Worm (Caenorhabditis elegans): Measurements from ENCODE around the gene F28H6.7.

Gene F28H6.7

DNA sequence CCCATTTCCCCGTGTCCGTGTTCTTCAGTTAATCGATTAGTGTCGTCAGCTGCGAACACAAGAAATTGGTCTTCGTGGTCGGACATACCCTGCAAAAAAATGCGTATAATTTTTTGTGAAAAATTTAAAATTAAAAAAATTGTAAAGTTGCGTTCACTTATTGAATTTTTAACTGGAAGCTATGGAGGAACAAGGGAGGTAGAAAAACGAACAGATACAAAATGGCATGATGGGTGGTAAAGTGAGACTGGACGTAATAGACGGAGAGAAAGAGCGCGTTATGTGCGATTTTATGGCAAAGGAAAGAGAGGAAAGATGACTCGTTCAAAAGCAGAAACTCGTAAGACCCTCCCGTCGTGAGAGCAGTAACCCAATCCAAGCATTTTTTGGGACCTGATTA, 31.7 kb upstream of the F28H6.7 start, which contains the start of gene C33G3.6:
Gene C33G3.6 (minus strand): TSS at position 101 of the 400 bp plus-strand sequence.
- TF ChIP-seq zim-3 (tag; optimal IDR thresholded peaks at IDR 0.05) (no peak), mcd-1 (GFP tag; IDR thresholded peaks at IDR 0.05) (no peak), pbrm-1 (GFP tag; IDR thresholded peaks at IDR 0.05) (no peak), F33H1.4 (GFP tag; IDR thresholded peaks at IDR 0.05) (no peak)

DNA sequence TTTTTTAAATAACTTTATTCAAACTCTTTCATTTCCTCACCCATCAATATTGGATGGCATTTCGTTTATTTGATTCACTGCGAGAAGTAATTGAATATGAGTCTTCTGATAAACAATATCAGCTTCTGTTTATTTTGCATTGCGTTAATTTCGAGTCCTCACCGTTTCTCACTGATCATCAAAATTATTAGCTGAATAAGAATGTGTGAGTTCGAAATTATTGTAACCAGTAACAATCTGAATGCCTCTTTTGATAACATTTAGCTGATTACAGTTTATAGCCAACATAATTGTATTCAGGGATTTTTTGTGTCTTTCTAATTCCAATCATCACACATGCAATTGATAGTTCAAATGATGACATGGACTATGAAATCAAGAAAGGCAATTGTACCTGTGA, 30.7 kb upstream of the F28H6.7 start, which contains the start of gene F16B12.1:
Gene F16B12.1 (plus strand): TSS at position 301 of the 400 bp plus-strand sequence.
- no peak for TF ChIP-seq Y53G8AR.9 (GFP tag; conservative IDR thresholded peaks at IDR 0.05)
- TF ChIP-seq nfya-2 (GFP tag; IDR thresholded peaks at IDR 0.05): no peak
- TF ChIP-seq sdz-38 (tag; optimal IDR thresholded peaks at IDR 0.05): no peak
- no peak for TF ChIP-seq F55B11.4 (tag; optimal IDR thresholded peaks at IDR 0.05; ENCODE audit: borderline replicate concordance, insufficient read depth)
- TF ChIP-seq aptf-2 (GFP tag; conservative IDR thresholded peaks at IDR 0.05): no peak
- no peak for TF ChIP-seq xnd-1 (tag; optimal IDR thresholded peaks at IDR 0.05)
- TF ChIP-seq gei-17 (GFP tag; optimal IDR thresholded peaks at IDR 0.05): no peak
- TF ChIP-seq dpff-1 (tag; optimal IDR thresholded peaks at IDR 0.05): no peak
- no peak for TF ChIP-seq Y95B8A.8 (GFP tag; IDR thresholded peaks at IDR 0.05)
- TF ChIP-seq athp-1 (tag; optimal IDR thresholded peaks at IDR 0.05): no peak
- no peak for TF ChIP-seq pbrm-1 (GFP tag; IDR thresholded peaks at IDR 0.05)
- no peak for TF ChIP-seq Y53F4B.3 (GFP tag; IDR thresholded peaks at IDR 0.05)
- no peak for TF ChIP-seq bed-2 (GFP tag; IDR thresholded peaks at IDR 0.05)
- TF ChIP-seq cebp-1 (GFP tag; IDR thresholded peaks at IDR 0.05): no peak
- TF ChIP-seq cebp-1 (tag; optimal IDR thresholded peaks at IDR 0.05): no peak
- TF ChIP-seq B0035.1 (tag; optimal IDR thresholded peaks at IDR 0.05): no peak
- no peak for TF ChIP-seq ceh-79 (tag; optimal IDR thresholded peaks at IDR 0.05)
- no peak for TF ChIP-seq ceh-100 (GFP tag; IDR thresholded peaks at IDR 0.05)
- TF ChIP-seq rec-8 (tag; optimal IDR thresholded peaks at IDR 0.05): no peak

DNA sequence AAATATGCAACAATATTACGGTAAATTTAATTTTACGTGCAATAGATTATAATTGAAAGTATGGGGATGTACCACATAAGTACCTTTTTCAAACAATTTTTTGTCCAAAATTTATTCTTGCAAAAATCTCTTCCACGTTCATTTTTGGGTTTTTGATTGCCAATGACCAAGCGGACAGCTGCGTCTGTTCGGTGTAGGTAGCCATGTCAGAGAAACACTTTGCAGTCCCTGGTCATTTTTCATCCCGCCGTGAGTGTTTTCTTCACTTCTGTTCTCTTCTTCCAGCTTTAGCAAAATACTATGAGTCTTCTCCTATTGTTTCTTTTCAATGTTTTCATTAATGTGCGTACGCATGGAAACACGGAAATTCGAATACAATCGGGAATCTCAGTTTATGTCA, 25.8 kb upstream of the F28H6.7 start, which contains the start of gene dsl-4:
Gene dsl-4 (plus strand): TSS at position 301 of the 400 bp plus-strand sequence.
- TF ChIP-seq T26A5.8 (tag; optimal IDR thresholded peaks at IDR 0.05): no peak
- no peak for TF ChIP-seq hmg-1.2 (GFP tag; IDR thresholded peaks at IDR 0.05)
- no peak for TF ChIP-seq ceh-40 (GFP tag; IDR thresholded peaks at IDR 0.05)
- no peak for TF ChIP-seq unc-130 (GFP tag; optimal IDR thresholded peaks at IDR 0.05)
- TF ChIP-seq hlh-12 (tag; optimal IDR thresholded peaks at IDR 0.05): no peak
- no peak for TF ChIP-seq ekl-4 (GFP tag; IDR thresholded peaks at IDR 0.05)
- TF ChIP-seq nhr-120 (GFP tag; IDR thresholded peaks at IDR 0.05): no peak
- TF ChIP-seq ztf-25 (GFP tag; IDR thresholded peaks at IDR 0.05): no peak
- TF ChIP-seq ztf-28 (GFP tag; IDR thresholded peaks at IDR 0.05): no peak
- no peak for TF ChIP-seq hmg-20 (GFP tag; IDR thresholded peaks at IDR 0.05)
- no peak for TF ChIP-seq Y95B8A.8 (GFP tag; IDR thresholded peaks at IDR 0.05)
- no peak for TF ChIP-seq cebp-1 (GFP tag; IDR thresholded peaks at IDR 0.05)
- TF ChIP-seq cebp-1 (tag; optimal IDR thresholded peaks at IDR 0.05): no peak
- no peak for TF ChIP-seq F49E8.2 (tag; optimal IDR thresholded peaks at IDR 0.05; ENCODE audit: insufficient read depth)

DNA sequence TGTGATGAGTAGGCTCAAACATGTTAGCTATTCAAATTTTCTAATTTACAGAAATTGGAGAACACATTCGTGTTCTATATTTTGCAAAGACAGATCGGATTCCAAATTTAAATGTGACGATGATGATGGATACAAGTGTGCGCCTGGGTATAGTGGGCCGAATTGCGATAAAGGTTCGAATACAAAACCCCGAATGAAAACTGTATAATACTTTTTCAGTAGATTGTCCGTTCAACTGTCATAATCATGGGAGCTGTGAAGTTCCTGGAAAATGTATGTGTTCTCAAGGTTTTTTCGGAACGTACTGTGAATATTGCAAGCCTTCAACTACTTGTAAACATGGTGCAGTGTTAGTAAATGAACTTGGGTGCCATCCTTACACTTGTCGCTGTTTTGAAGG, 24.9 kb upstream of the F28H6.7 start:
- TF ChIP-seq F33H1.4 (GFP tag; IDR thresholded peaks at IDR 0.05) (no peak), lsl-1 (GFP tag; optimal IDR thresholded peaks at IDR 0.05) (no peak), tbp1 (GFP tag; optimal IDR thresholded peaks at IDR 0.05) (no peak), D2030.7 (GFP tag; IDR thresholded peaks at IDR 0.05) (no peak), ceh-100 (GFP tag; IDR thresholded peaks at IDR 0.05) (no peak), nfya-2 (GFP tag; IDR thresholded peaks at IDR 0.05) (no peak), dpff-1 (tag; optimal IDR thresholded peaks at IDR 0.05) (no peak), lin-26 (GFP tag; IDR thresholded peaks at IDR 0.05) (no peak), B0019.2 (GFP tag; conservative IDR thresholded peaks at IDR 0.05) (no peak), madf-8 (GFP tag; conservative IDR thresholded peaks at IDR 0.05) (no peak), T26A5.8 (tag; optimal IDR thresholded peaks at IDR 0.05) (no peak), lsy-27 (tag; optimal IDR thresholded peaks at IDR 0.05; ENCODE audit: borderline replicate concordance, insufficient read depth) (no peak), mcd-1 (GFP tag; IDR thresholded peaks at IDR 0.05) (no peak), dox-1 (GFP tag; IDR thresholded peaks at IDR 0.05) (no peak), egrh-3 (GFP tag; IDR thresholded peaks at IDR 0.05) (no peak), let-526 (GFP tag; IDR thresholded peaks at IDR 0.05) (no peak)
